Worm (Caenorhabditis elegans): ENCODE results near the gene mrps-5.

- TF ChIP-seq ztf-25 (GFP tag; IDR thresholded peaks at IDR 0.05), result no peak
- TF ChIP-seq rpc-1 (optimal IDR thresholded peaks at IDR 0.05), result no peak
- no peak for TF ChIP-seq rpc-1 (tag; optimal IDR thresholded peaks at IDR 0.05)
- no peak for TF ChIP-seq snpc-4 (GFP tag; optimal IDR thresholded peaks at IDR 0.05)
- no peak for TF ChIP-seq snpc-4 (tag; optimal IDR thresholded peaks at IDR 0.05)
- no peak for TF ChIP-seq gei-17 (GFP tag; optimal IDR thresholded peaks at IDR 0.05)
- TF ChIP-seq F33H1.4 (GFP tag; IDR thresholded peaks at IDR 0.05), result no peak
- no peak for TF ChIP-seq let-607 (tag; optimal IDR thresholded peaks at IDR 0.05)
- TF ChIP-seq nfyb-1 (GFP tag; IDR thresholded peaks at IDR 0.05), result no peak
- no peak for TF ChIP-seq nhr-27 (tag; optimal IDR thresholded peaks at IDR 0.05)
- no peak for TF ChIP-seq efl-1 (GFP tag; optimal IDR thresholded peaks at IDR 0.05)
- TF ChIP-seq nhr-80 (tag; optimal IDR thresholded peaks at IDR 0.05), result no peak
- no peak for TF ChIP-seq ama-1 (optimal IDR thresholded peaks at IDR 0.05)
- no peak for TF ChIP-seq ama-1 (GFP tag; optimal IDR thresholded peaks at IDR 0.05)
These were observed at the start of gene mrps-5 for ce11 chrV:12563187-12563586.
